Fruit fly (Drosophila melanogaster) whole organism, prepupa: ENCODE measurements around the gene Unc-76.

ENCODE experiments used
- CG10631 ChIP-seq: fragments of 200-800 bp; sonication (Bioruptor generic); optimal IDR thresholded peaks from 2 replicates; lab custom pipeline; 2016; ENCODE audit warnings: missing biosample characterization, missing genetic modification characterization
- CG11294 ChIP-seq: fragments of 200-800 bp; sonication (Bioruptor generic); IDR thresholded peaks from 2 replicates; pipeline ENCODE4 v1.3.6; 2022; ENCODE audit warnings: missing biosample characterization, missing genetic modification characterization
- CG11762 ChIP-seq: fragments of 200-800 bp; sonication (Bioruptor generic); optimal IDR thresholded peaks from 3 replicates; lab custom pipeline; 2016; ENCODE audit warnings: missing biosample characterization, missing genetic modification characterization; ENCODE audit not compliant: insufficient read depth
- CG11902 ChIP-seq: fragments of 200-800 bp; sonication (Bioruptor generic); optimal IDR thresholded peaks from 3 replicates; lab custom pipeline; 2016; ENCODE audit warnings: missing biosample characterization, missing genetic modification characterization
- CG15336 ChIP-seq: fragments of 200-800 bp; sonication (Bioruptor generic); IDR thresholded peaks from 2 replicates; pipeline ENCODE4 v1.3.6; 2022; ENCODE audit warnings: missing biosample characterization, missing genetic modification characterization
- CG1621 ChIP-seq: fragments of 200-800 bp; sonication (Bioruptor generic); optimal IDR thresholded peaks from 3 replicates; lab custom pipeline; 2018; ENCODE audit warnings: missing biosample characterization, mild to moderate bottlenecking, missing genetic modification characterization
- CG32006 ChIP-seq: fragments of 200-800 bp; sonication (Bioruptor generic); optimal IDR thresholded peaks from 3 replicates; lab custom pipeline; 2017; ENCODE audit warnings: missing biosample characterization, mild to moderate bottlenecking, missing genetic modification characterization
- CG34406 ChIP-seq: fragments of 200-800 bp; sonication (Bioruptor generic); optimal IDR thresholded peaks from 3 replicates; lab custom pipeline; 2016; ENCODE audit warnings: missing biosample characterization, missing genetic modification characterization
- CG3919 ChIP-seq: fragments of 200-800 bp; sonication (Bioruptor generic); optimal IDR thresholded peaks from 3 replicates; lab custom pipeline; 2016; ENCODE audit warnings: missing biosample characterization, missing genetic modification characterization
- CG4318 ChIP-seq: fragments of 200-800 bp; sonication (Bioruptor generic); optimal IDR thresholded peaks from 3 replicates; lab custom pipeline; 2017; ENCODE audit warnings: missing biosample characterization, mild to moderate bottlenecking, missing genetic modification characterization
- CG6163 ChIP-seq: fragments of 200-800 bp; sonication (Bioruptor generic); IDR thresholded peaks from 3 replicates; pipeline ENCODE4 v1.3.6; 2022; ENCODE audit warnings: missing biosample characterization, missing genetic modification characterization
- CG6854 ChIP-seq: fragments of 200-800 bp; sonication (Bioruptor generic); optimal IDR thresholded peaks from 2 replicates; lab custom pipeline; 2017; ENCODE audit warnings: missing biosample characterization, mild to moderate bottlenecking, missing genetic modification characterization
- CG7368 ChIP-seq: fragments of 200-800 bp; sonication (Bioruptor generic); optimal IDR thresholded peaks from 3 replicates; lab custom pipeline; 2016; ENCODE audit warnings: missing biosample characterization, missing genetic modification characterization
- CG8119 ChIP-seq: fragments of 200-800 bp; sonication (Bioruptor generic); IDR thresholded peaks from 3 replicates; pipeline ENCODE4 v1.3.6; 2022; ENCODE audit warnings: missing biosample characterization, missing genetic modification characterization
- CG8319 ChIP-seq: fragments of 200-800 bp; sonication (Bioruptor generic); optimal IDR thresholded peaks from 3 replicates; lab custom pipeline; 2016; ENCODE audit warnings: missing biosample characterization, missing genetic modification characterization
- CG8632 ChIP-seq: fragments of 200-800 bp; sonication (Bioruptor generic); optimal IDR thresholded peaks from 3 replicates; lab custom pipeline; 2016; ENCODE audit warnings: missing biosample characterization, missing genetic modification characterization
- CG9139 ChIP-seq: fragments of 200-800 bp; sonication (Bioruptor generic); optimal IDR thresholded peaks from 3 replicates; lab custom pipeline; 2017; ENCODE audit warnings: missing biosample characterization, mild to moderate bottlenecking, missing genetic modification characterization
- Eip78C ChIP-seq: fragments of 200-800 bp; sonication (Bioruptor generic); peaks from one replicate; lab custom pipeline; 2016; ENCODE audit warnings: missing biosample characterization, missing genetic modification characterization
- Eip93F ChIP-seq: fragments of 200-800 bp; sonication (Bioruptor generic); optimal IDR thresholded peaks from 2 replicates; lab custom pipeline; 2016; ENCODE audit warnings: missing biosample characterization, mild to moderate bottlenecking, missing genetic modification characterization
- Ets21C ChIP-seq: fragments of 200-800 bp; sonication (Bioruptor generic); optimal IDR thresholded peaks from 3 replicates; lab custom pipeline; 2016; ENCODE audit warnings: missing biosample characterization, missing genetic modification characterization
- Ets96B ChIP-seq: fragments of 200-800 bp; optimal IDR thresholded peaks from 2 replicates; lab custom pipeline; 2019; ENCODE audit warnings: missing biosample characterization, mild to moderate bottlenecking, missing genetic modification characterization, moderate library complexity
- Gug ChIP-seq: fragments of 200-800 bp; sonication (Bioruptor generic); IDR thresholded peaks from 2 replicates; pipeline ENCODE4 v1.3.6; 2022; ENCODE audit warnings: missing biosample characterization, missing genetic modification characterization
- Hr39 ChIP-seq: fragments of 200-800 bp; sonication (Bioruptor generic); optimal IDR thresholded peaks from 2 replicates; lab custom pipeline; 2016; ENCODE audit warnings: missing biosample characterization, missing genetic modification characterization
- Hr4 ChIP-seq: fragments of 200-800 bp; sonication (Bioruptor generic); optimal IDR thresholded peaks from 3 replicates; lab custom pipeline; 2016; ENCODE audit warnings: missing biosample characterization, missing genetic modification characterization
- Met ChIP-seq: fragments of 200-800 bp; sonication (Bioruptor generic); optimal IDR thresholded peaks from 3 replicates; lab custom pipeline; 2016; ENCODE audit warnings: missing biosample characterization, missing genetic modification characterization
- OdsH ChIP-seq: fragments of 200-800 bp; sonication (Bioruptor generic); optimal IDR thresholded peaks from 3 replicates; lab custom pipeline; 2016; ENCODE audit warnings: missing biosample characterization, missing genetic modification characterization
- Smox ChIP-seq: fragments of 200-800 bp; sonication (Bioruptor generic); optimal IDR thresholded peaks from 3 replicates; lab custom pipeline; 2016; ENCODE audit warnings: missing biosample characterization, missing genetic modification characterization
- acj6 ChIP-seq: fragments of 200-800 bp; sonication (Bioruptor generic); optimal IDR thresholded peaks from 3 replicates; lab custom pipeline; 2016; ENCODE audit warnings: missing biosample characterization, missing genetic modification characterization
- cyc ChIP-seq: fragments of 200-800 bp; sonication (Bioruptor generic); optimal IDR thresholded peaks from 3 replicates; lab custom pipeline; 2016; ENCODE audit warnings: missing biosample characterization, missing genetic modification characterization
- dac ChIP-seq: fragments of 200-800 bp; sonication (Bioruptor generic); optimal IDR thresholded peaks from 2 replicates; lab custom pipeline; 2017; ENCODE audit warnings: missing biosample characterization, mild to moderate bottlenecking, missing genetic modification characterization
- dsx ChIP-seq: fragments of 200-800 bp; optimal IDR thresholded peaks from 3 replicates; lab custom pipeline; 2019; ENCODE audit warnings: missing biosample characterization, mild to moderate bottlenecking, missing genetic modification characterization, moderate library complexity; ENCODE audit not compliant: poor library complexity, severe bottlenecking
- eg ChIP-seq: fragments of 200-800 bp; sonication (Bioruptor generic); IDR thresholded peaks from 3 replicates; pipeline ENCODE4 v1.3.6; 2022; ENCODE audit warnings: missing biosample characterization, missing genetic modification characterization
- esn ChIP-seq: fragments of 200-800 bp; sonication (Bioruptor generic); optimal IDR thresholded peaks from 2 replicates; lab custom pipeline; 2016; ENCODE audit warnings: missing biosample characterization, mild to moderate bottlenecking, missing genetic modification characterization, moderate library complexity
- fd85E ChIP-seq: fragments of 200-800 bp; sonication (Bioruptor generic); optimal IDR thresholded peaks from 3 replicates; lab custom pipeline; 2016; ENCODE audit warnings: missing biosample characterization, missing genetic modification characterization
- fkh ChIP-seq: fragments of 200-800 bp; sonication (Bioruptor generic); optimal IDR thresholded peaks from 3 replicates; lab custom pipeline; 2017; ENCODE audit warnings: missing biosample characterization, mild to moderate bottlenecking, missing genetic modification characterization, moderate library complexity
- lz ChIP-seq: fragments of 200-800 bp; sonication (Bioruptor generic); optimal IDR thresholded peaks from 3 replicates; lab custom pipeline; 2016; ENCODE audit warnings: missing biosample characterization, missing genetic modification characterization
- pdm3 ChIP-seq: fragments of 200-800 bp; sonication (Bioruptor generic); optimal IDR thresholded peaks from 3 replicates; lab custom pipeline; 2016; ENCODE audit warnings: missing biosample characterization, missing genetic modification characterization
- spab ChIP-seq: fragments of 200-800 bp; sonication (Bioruptor generic); optimal IDR thresholded peaks from 2 replicates; lab custom pipeline; 2017; ENCODE audit warnings: missing biosample characterization, mild to moderate bottlenecking, missing genetic modification characterization, missing genetic modification reagents
- ss ChIP-seq, 2 experiments: fragments of 200-800 bp; sonication (Bioruptor generic); optimal IDR thresholded peaks; 2 replicates in 1 of 2; 3 replicates in 1 of 2; lab custom pipeline; 2017 to 2018; ENCODE audit warnings: mild to moderate bottlenecking in 2 of 2, missing biosample characterization in 2 of 2, missing genetic modification characterization in 2 of 2, moderate library complexity in 1 of 2
- svp ChIP-seq: fragments of 200-800 bp; sonication (Bioruptor generic); peaks from one replicate; lab custom pipeline; 2016; ENCODE audit warnings: missing biosample characterization, missing genetic modification characterization
- topi ChIP-seq: fragments of 200-800 bp; sonication (Bioruptor generic); optimal IDR thresholded peaks from 3 replicates; lab custom pipeline; 2016; ENCODE audit warnings: missing biosample characterization, missing genetic modification characterization

The Unc-76 gene

DNA sequence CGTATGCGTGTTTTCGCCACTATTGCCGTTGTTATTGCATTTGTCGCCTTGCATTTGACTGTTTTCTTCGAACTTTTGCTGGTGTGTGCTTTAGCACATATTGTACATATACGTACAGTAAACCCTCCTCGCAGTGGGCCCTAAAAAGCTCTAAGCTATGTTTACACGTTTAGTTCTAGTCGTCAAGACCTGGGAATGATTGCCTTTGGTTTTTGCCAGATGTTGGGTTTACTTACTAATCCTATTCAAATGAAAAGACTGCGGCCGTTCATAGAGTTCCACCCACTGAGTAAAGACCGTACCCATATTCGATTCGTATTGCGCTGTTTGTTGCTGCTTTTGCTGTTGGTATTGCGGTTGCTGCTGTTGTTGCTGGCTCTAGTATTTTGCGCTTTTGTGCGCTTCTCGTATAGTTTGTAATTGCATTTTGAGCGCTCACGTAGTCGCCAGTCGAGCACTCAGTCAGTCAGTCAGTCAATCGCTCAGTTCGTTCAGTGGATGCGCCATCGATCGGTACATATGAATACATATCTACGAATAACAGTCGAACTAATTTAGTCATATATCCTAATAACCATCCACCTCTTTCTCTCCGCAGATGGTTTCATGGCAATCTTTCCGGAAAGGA lies 27.5 kb downstream of the Unc-76 start (continued):
- TF ChIP-seq Smox = no peak
- peak; percentile 70 for TF ChIP-seq CG4318 (GFP tag; lab: Kevin White, UChicago)
- TF ChIP-seq CG15336 = peak; percentile 90
- no peak for TF ChIP-seq Eip93F
- TF ChIP-seq Gug (GFP tag; lab: Robert Waterston, UW) = peak; percentile 69
- TF ChIP-seq dsx (GFP tag; lab: Kevin White, UChicago) = no peak
- no peak for TF ChIP-seq CG8632
- TF ChIP-seq fd85E = no peak
- TF ChIP-seq CG10631 (GFP tag; lab: Kevin White, UChicago) = peak; percentile 10
- no peak for TF ChIP-seq Ets21C (GFP tag; lab: Kevin White, UChicago)
- TF ChIP-seq CG34406 (GFP tag; lab: Kevin White, UChicago) = no peak
- TF ChIP-seq ss (GFP tag; optimal IDR thresholded peaks at IDR 0.05; lab: Kevin White, UChicago) = no peak
- peak; percentile 35 for TF ChIP-seq Hr39
- TF ChIP-seq dac (GFP tag; lab: Kevin White, UChicago) = peak; percentile 82
- peak; percentile 68 for TF ChIP-seq pdm3 (GFP tag; lab: Kevin White, UChicago)
- TF ChIP-seq lz (GFP tag; lab: Kevin White, UChicago) = peak; percentile 10
- TF ChIP-seq svp = peak; percentile 9
- TF ChIP-seq cyc (GFP tag; lab: Kevin White, UChicago) = no peak
- TF ChIP-seq CG32006 (GFP tag; lab: Kevin White, UChicago) = peak; percentile 84

DNA sequence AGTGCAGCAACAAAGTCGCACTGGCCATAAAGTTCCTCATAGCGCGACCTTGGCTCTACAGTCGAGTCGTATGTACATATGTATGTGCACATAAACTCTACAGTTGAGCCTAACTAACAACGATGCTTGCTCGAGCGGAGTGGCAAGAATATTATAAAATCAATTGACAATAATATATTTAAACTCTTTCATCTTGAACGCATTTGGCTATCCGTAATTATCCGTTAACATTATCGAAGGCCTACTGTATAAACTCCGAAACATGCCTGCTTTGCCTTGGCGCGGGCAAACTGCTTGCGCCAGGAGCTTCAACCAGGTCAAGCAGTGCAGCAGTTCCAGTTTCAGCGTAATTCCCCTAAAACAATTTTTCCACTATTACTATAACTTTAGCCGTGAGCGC lies 28.2 kb downstream of the Unc-76 start:
- TF ChIP-seq Eip78C (GFP tag; lab: Kevin White, UChicago) (peak; percentile 47), eg (GFP tag; lab: Robert Waterston, UW) (peak; percentile 64; the same call in 2 of the 3 replicates), CG6163 (GFP tag; lab: Robert Waterston, UW) (peak; percentile 75), acj6 (GFP tag; lab: Kevin White, UChicago) (peak; percentile 14), svp (peak; percentile 30), Gug (GFP tag; lab: Robert Waterston, UW) (peak; percentile 45), Smox (no peak), CG9139 (no peak), CG11762 (no peak), topi (peak; percentile 9), CG8119 (GFP tag; lab: Robert Waterston, UW) (no peak), cyc (GFP tag; lab: Kevin White, UChicago) (peak; percentile 9), CG15336 (peak; percentile 71), CG11294 (GFP tag; lab: Robert Waterston, UW) (peak; percentile 74)
- TF ChIP-seq, all 60 proteins: peak for 10

DNA sequence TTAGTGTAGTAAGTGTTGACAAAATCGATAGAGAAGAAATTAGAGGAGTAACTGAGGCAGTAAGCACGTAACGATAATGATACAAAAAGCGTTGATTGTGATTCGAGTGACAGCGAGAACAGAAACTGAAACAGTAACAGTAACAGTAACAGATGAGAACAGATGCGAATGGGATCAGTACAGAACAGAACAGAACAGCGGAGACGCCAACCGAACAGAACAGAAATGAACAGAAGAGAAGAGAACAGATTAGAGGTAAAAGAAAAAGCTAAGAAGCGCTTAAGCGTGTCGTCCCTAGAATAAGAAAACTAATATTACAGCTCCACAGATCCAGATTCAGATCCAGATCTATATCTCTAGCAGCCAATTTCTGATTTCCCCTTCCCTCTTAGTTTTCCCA lies 32.2 kb downstream of the Unc-76 start:
- TF ChIP-seq topi (no peak), dsx (GFP tag; lab: Kevin White, UChicago) (no peak)

DNA sequence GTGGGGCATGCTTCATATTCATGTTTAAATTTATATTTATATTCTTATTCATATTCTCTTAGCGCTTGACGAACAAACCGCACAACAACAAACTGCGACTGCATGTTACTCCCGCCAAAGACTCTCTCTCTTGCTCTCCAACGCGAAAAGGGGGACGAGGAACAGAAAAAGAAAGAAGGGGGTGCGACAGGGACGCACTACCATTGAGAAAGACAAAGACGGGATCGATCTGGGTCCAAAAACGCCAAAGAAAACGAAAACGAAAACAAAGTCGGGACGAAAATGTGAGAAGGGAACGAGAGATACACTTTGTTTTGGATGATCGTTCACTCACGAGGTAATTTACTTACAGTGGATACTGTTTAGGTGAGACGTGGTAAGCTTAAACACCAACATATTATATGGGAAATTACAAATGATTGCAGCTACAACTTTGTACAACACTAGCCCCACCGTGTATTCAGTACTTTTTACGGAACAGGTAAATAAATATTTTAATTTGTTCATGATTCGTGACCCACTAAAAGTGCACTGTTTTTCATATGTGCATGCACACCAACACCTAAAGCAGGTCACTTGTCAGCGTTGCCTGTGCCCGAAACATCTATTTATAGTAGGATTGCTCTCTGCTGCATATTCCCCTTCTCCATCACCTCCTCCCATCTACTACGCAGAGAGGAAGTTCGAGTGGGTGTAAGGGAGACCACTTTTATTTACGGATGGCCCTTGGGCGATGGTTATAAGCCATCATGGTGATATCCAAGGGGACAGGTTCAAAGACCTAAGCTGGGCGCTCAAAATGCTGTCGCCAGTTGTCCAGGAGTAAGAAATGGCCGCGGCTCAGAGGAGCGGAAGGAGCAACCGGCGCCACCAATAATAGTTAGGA lies 41.5 kb downstream of the Unc-76 start:
- TF ChIP-seq CG32006 (GFP tag; lab: Kevin White, UChicago) (peak; percentile 68), dsx (GFP tag; lab: Kevin White, UChicago) (peak; percentile 66), esn (GFP tag; lab: Kevin White, UChicago) (peak; percentile 72), CG11902 (GFP tag; lab: Kevin White, UChicago) (peak; percentile 40), CG1621 (peak; percentile 26), spab (peak; percentile 55), CG4318 (GFP tag; lab: Kevin White, UChicago) (peak; percentile 34), CG7368 (GFP tag; lab: Kevin White, UChicago) (peak; percentile 68), Ets96B (tag; lab: Kevin White, UChicago) (peak; percentile 66), Hr4 (GFP tag; lab: Kevin White, UChicago) (peak; percentile 71), CG3919 (GFP tag; lab: Kevin White, UChicago) (peak; percentile 74), pdm3 (GFP tag; lab: Kevin White, UChicago) (peak; percentile 75), fkh (GFP tag; lab: Kevin White, UChicago) (no peak), svp (peak; percentile 94), CG8319 (peak; percentile 41), lz (GFP tag; lab: Kevin White, UChicago) (peak; percentile 73), CG8119 (GFP tag; lab: Robert Waterston, UW) (peak; percentile 72), CG10631 (GFP tag; lab: Kevin White, UChicago) (peak; percentile 66), acj6 (GFP tag; lab: Kevin White, UChicago) (peak; percentile 73), fd85E (no peak), Eip93F (peak; percentile 57), eg (GFP tag; lab: Robert Waterston, UW) (peak; percentile 60; the same call in 2 of the 3 replicates), Met (GFP tag; lab: Kevin White, UChicago) (peak; percentile 78), OdsH (GFP tag; lab: Kevin White, UChicago) (peak; percentile 80), CG9139 (peak; percentile 22), topi (peak; percentile 78), CG6854 (GFP tag; lab: Kevin White, UChicago) (no peak)
